Worm (Caenorhabditis elegans): ENCODE measurements around the gene C45G7.4.

DNA sequence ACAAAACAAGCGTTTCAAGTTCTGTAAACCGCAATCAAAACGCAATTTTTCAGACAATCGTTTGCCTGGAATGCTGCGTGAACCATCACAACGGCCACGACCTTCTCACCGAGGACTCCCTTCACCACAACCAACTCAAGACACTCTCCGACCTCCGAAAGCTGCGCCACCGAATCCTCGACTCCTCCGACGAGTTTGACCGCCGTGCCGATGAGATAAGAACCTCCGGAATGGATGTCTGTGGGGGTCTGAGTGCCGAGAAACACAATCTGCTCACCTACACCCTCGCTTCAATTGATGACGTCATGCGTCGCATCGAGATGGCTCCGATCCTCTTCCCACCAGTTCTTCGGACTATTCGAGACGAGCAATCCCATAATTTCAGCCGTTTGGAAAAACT, 1.6 kb downstream of the C45G7.4 start:
- TF ChIP-seq ceh-82 (tag; optimal IDR thresholded peaks at IDR 0.05): no peak
- no peak for TF ChIP-seq lin-15B (tag; optimal IDR thresholded peaks at IDR 0.05)
- no peak for TF ChIP-seq ama-1 (optimal IDR thresholded peaks at IDR 0.05)
- no peak for TF ChIP-seq ztf-11 (tag; optimal IDR thresholded peaks at IDR 0.05)
- no peak for TF ChIP-seq pha-4 (tag; optimal IDR thresholded peaks at IDR 0.05)
- no peak for TF ChIP-seq nhr-76 (tag; optimal IDR thresholded peaks at IDR 0.05)
- TF ChIP-seq unc-62 (GFP tag; optimal IDR thresholded peaks at IDR 0.05): no peak
- TF ChIP-seq nhr-12 (tag; optimal IDR thresholded peaks at IDR 0.05): no peak
